Worm (Caenorhabditis elegans): ENCODE data around the gene syx-5.

The syx-5 gene

ce11 chrV:11762863-11763262 lies 1.8 kb upstream of the syx-5 start, which contains the start of gene T04F3.4:
T04F3.4 (minus strand) TSS chrV:11763049.
- TF ChIP-seq rnt-1 (tag; optimal IDR thresholded peaks at IDR 0.05) (no peak), Y22D7AL.16 (tag; optimal IDR thresholded peaks at IDR 0.05) (no peak), zip-5 (tag; optimal IDR thresholded peaks at IDR 0.05) (no peak), syd-9 (tag; optimal IDR thresholded peaks at IDR 0.05) (no peak), che-1 (tag; optimal IDR thresholded peaks at IDR 0.05) (no peak), ama-1 (optimal IDR thresholded peaks at IDR 0.05) (no peak), F13H6.1 (tag; optimal IDR thresholded peaks at IDR 0.05) (no peak), ztf-16 (tag; optimal IDR thresholded peaks at IDR 0.05) (no peak), nhr-232 (tag; optimal IDR thresholded peaks at IDR 0.05) (no peak), elt-2 (tag; optimal IDR thresholded peaks at IDR 0.05) (no peak), ceh-6 (GFP tag; optimal IDR thresholded peaks at IDR 0.05) (no peak), fax-1 (tag; optimal IDR thresholded peaks at IDR 0.05) (no peak), madf-2 (tag; optimal IDR thresholded peaks at IDR 0.05) (no peak), ref-2 (tag; optimal IDR thresholded peaks at IDR 0.05) (no peak), ceh-48 (tag; optimal IDR thresholded peaks at IDR 0.05) (no peak), pros-1 (tag; optimal IDR thresholded peaks at IDR 0.05) (no peak), T23F11.4 (GFP tag; optimal IDR thresholded peaks at IDR 0.05) (no peak), pqm-1 (tag; optimal IDR thresholded peaks at IDR 0.05) (no peak), ceh-45 (GFP tag; IDR thresholded peaks at IDR 0.05) (no peak)

- no peak for TF ChIP-seq ama-1 (optimal IDR thresholded peaks at IDR 0.05)
- no peak for TF ChIP-seq pax-1 (tag; optimal IDR thresholded peaks at IDR 0.05)
- TF ChIP-seq hlh-13 (GFP tag; optimal IDR thresholded peaks at IDR 0.05) = no peak
- TF ChIP-seq dmd-4 (tag; optimal IDR thresholded peaks at IDR 0.05; ENCODE audit: borderline replicate concordance) = no peak
- no peak for TF ChIP-seq ahr-1 (tag; optimal IDR thresholded peaks at IDR 0.05)
- no peak for TF ChIP-seq fax-1 (tag; optimal IDR thresholded peaks at IDR 0.05)
Observed at ce11 chrV:11767028-11767427, 2.3 kb downstream of the syx-5 start, which contains the start of gene sel-11. sel-11 (plus strand) TSS chrV:11767328.

ce11 chrV:11769646-11770045 lies 4.9 kb downstream of the syx-5 start:
- TF ChIP-seq ttx-3 (tag; optimal IDR thresholded peaks at IDR 0.05) = no peak
- TF ChIP-seq ceh-14 (tag; optimal IDR thresholded peaks at IDR 0.05) = no peak
- TF ChIP-seq fkh-10 (GFP tag; optimal IDR thresholded peaks at IDR 0.05) = no peak
- TF ChIP-seq fax-1 (tag; optimal IDR thresholded peaks at IDR 0.05) = no peak
- TF ChIP-seq elt-4 (tag; optimal IDR thresholded peaks at IDR 0.05) = no peak
- TF ChIP-seq rnt-1 (tag; optimal IDR thresholded peaks at IDR 0.05) = no peak
- no peak for TF ChIP-seq sox-2 (GFP tag; IDR thresholded peaks at IDR 0.05)
- no peak for TF ChIP-seq pat-9 (tag; optimal IDR thresholded peaks at IDR 0.05)

ce11 chrV:11770053-11770517 lies 5.4 kb downstream of the syx-5 start, which contains the start of gene F55A11.4:
F55A11.4 (plus strand) TSS chrV:11770467.
- TF ChIP-seq fkh-6 (tag; optimal IDR thresholded peaks at IDR 0.05) (no peak), tbx-2 (tag; optimal IDR thresholded peaks at IDR 0.05) (peak; percentile 8), C08G9.2 (tag; optimal IDR thresholded peaks at IDR 0.05) (peak; percentile 29), ceh-9 (tag; optimal IDR thresholded peaks at IDR 0.05) (no peak)

ce11 chrV:11773420-11773819 lies 8.7 kb downstream of the syx-5 start, which contains the start of gene bus-18:
bus-18 (plus strand) TSS chrV:11773720.
- TF ChIP-seq dve-1 (tag; optimal IDR thresholded peaks at IDR 0.05) = no peak
- no peak for TF ChIP-seq sox-2 (GFP tag; IDR thresholded peaks at IDR 0.05)
- no peak for TF ChIP-seq nhr-232 (tag; optimal IDR thresholded peaks at IDR 0.05)
- no peak for TF ChIP-seq pat-9 (tag; optimal IDR thresholded peaks at IDR 0.05)
- TF ChIP-seq unc-3 (GFP tag; conservative IDR thresholded peaks at IDR 0.05) = no peak
- TF ChIP-seq unc-3 (tag; optimal IDR thresholded peaks at IDR 0.05) = no peak
- no peak for TF ChIP-seq C08G9.2 (tag; optimal IDR thresholded peaks at IDR 0.05)
- TF ChIP-seq ceh-31 (tag; optimal IDR thresholded peaks at IDR 0.05) = no peak
- no peak for TF ChIP-seq ceh-24 (tag; optimal IDR thresholded peaks at IDR 0.05)
- TF ChIP-seq ref-2 (tag; optimal IDR thresholded peaks at IDR 0.05) = no peak
